Fruit fly (Drosophila melanogaster) whole organism, embryonic: Measurements from ENCODE around the gene nmdyn-D7.

Experiments
- Ada2b ChIP-seq: fragments of 200-800 bp; sonication (Bioruptor generic); IDR thresholded peaks from 2 replicates; pipeline ENCODE4 v1.3.6; 2022; ENCODE audit warnings: missing biosample characterization, missing genetic modification characterization
- Atf6 ChIP-seq: fragments of 200-800 bp; sonication (Bioruptor generic); IDR thresholded peaks from 2 replicates; pipeline ENCODE4 v1.3.6; 2022; ENCODE audit warnings: missing biosample characterization, missing genetic modification characterization
- CG10147 ChIP-seq: fragments of 200-800 bp; sonication (Bioruptor generic); optimal IDR thresholded peaks from 2 replicates; lab custom pipeline; 2019; ENCODE audit warnings: missing biosample characterization, mild to moderate bottlenecking, missing genetic modification characterization, moderate library complexity
- CG10321 ChIP-seq: fragments of 200-800 bp; sonication (Bioruptor generic); IDR thresholded peaks from 2 replicates; pipeline ENCODE4 v1.3.6; 2022; ENCODE audit warnings: missing biosample characterization, missing genetic modification characterization
- CG12391 ChIP-seq: fragments of 200-800 bp; sonication (Bioruptor generic); optimal IDR thresholded peaks from 3 replicates; lab custom pipeline; 2018; ENCODE audit warnings: missing biosample characterization, mild to moderate bottlenecking, missing genetic modification characterization, moderate library complexity
- CG17802 ChIP-seq: fragments of 200-800 bp; sonication (Bioruptor generic); optimal IDR thresholded peaks from 2 replicates; lab custom pipeline; 2018; ENCODE audit warnings: missing biosample characterization, mild to moderate bottlenecking, missing genetic modification characterization, moderate library complexity
- CG18619 ChIP-seq: fragments of 200-800 bp; sonication (Bioruptor generic); optimal IDR thresholded peaks from 3 replicates; lab custom pipeline; 2017; ENCODE audit warnings: missing biosample characterization, mild to moderate bottlenecking, missing genetic modification characterization
- CG18764 ChIP-seq: fragments of 200-800 bp; sonication (Bioruptor generic); optimal IDR thresholded peaks from 3 replicates; lab custom pipeline; 2016; ENCODE audit warnings: missing biosample characterization, missing genetic modification characterization
- CG2116 ChIP-seq: fragments of 200-800 bp; sonication (Bioruptor generic); optimal IDR thresholded peaks from 3 replicates; lab custom pipeline; 2018; ENCODE audit warnings: missing biosample characterization, mild to moderate bottlenecking, missing genetic modification characterization
- CG32772 ChIP-seq: fragments of 200-800 bp; sonication (Bioruptor generic); IDR thresholded peaks from 2 replicates; pipeline ENCODE4 v1.3.6; 2022; ENCODE audit warnings: missing biosample characterization, missing genetic modification characterization
- CG42726 ChIP-seq: fragments of 200-800 bp; sonication (Bioruptor generic); IDR thresholded peaks from 2 replicates; pipeline ENCODE4 v1.3.6; 2022; ENCODE audit warnings: missing biosample characterization, missing genetic modification characterization; ENCODE audit not compliant: partially characterized antibody
- CG4360 ChIP-seq: fragments of 200-800 bp; sonication (Bioruptor generic); IDR thresholded peaks from 2 replicates; pipeline ENCODE4 v1.3.6; 2022; ENCODE audit warnings: missing biosample characterization, missing genetic modification characterization
- CG6683 ChIP-seq: fragments of 200-800 bp; sonication (Bioruptor generic); optimal IDR thresholded peaks from 2 replicates; lab custom pipeline; 2017; ENCODE audit warnings: missing biosample characterization, mild to moderate bottlenecking, missing genetic modification characterization, missing genetic modification reagents
- CG8388 ChIP-seq: fragments of 200-800 bp; sonication (Bioruptor generic); optimal IDR thresholded peaks from 2 replicates; lab custom pipeline; 2019; ENCODE audit warnings: missing biosample characterization, mild to moderate bottlenecking, missing genetic modification characterization, moderate library complexity
- CG9215 ChIP-seq: fragments of 200-800 bp; sonication (Bioruptor generic); IDR thresholded peaks from 2 replicates; pipeline ENCODE4 v1.3.6; 2022; ENCODE audit warnings: missing biosample characterization, missing genetic modification characterization
- Chrac-16 ChIP-seq: fragments of 200-800 bp; sonication (Bioruptor generic); optimal IDR thresholded peaks from 3 replicates; lab custom pipeline; 2016; ENCODE audit warnings: missing biosample characterization, missing genetic modification characterization
- Dek ChIP-seq: fragments of 200-800 bp; sonication (Bioruptor generic); optimal IDR thresholded peaks from 3 replicates; lab custom pipeline; 2019; ENCODE audit warnings: missing biosample characterization, mild to moderate bottlenecking, missing genetic modification characterization, moderate library complexity
- Dip2 ChIP-seq: fragments of 200-800 bp; sonication (Bioruptor generic); IDR thresholded peaks from 2 replicates; pipeline ENCODE4 v1.3.6; 2022; ENCODE audit warnings: missing biosample characterization, missing genetic modification characterization
- Dip3 ChIP-seq: fragments of 200-800 bp; sonication (Bioruptor generic); optimal IDR thresholded peaks from 3 replicates; lab custom pipeline; 2016; ENCODE audit warnings: missing biosample characterization, missing genetic modification characterization
- ERR ChIP-seq: fragments of 200-800 bp; sonication (Bioruptor generic); optimal IDR thresholded peaks from 2 replicates; lab custom pipeline; 2016; ENCODE audit warnings: missing biosample characterization, missing genetic modification characterization
- Eip74EF ChIP-seq, 2 experiments: fragments of 200-800 bp in 1 of 2; fragments of >200 bp in 1 of 2; sonication (Bioruptor generic) in 1 of 2; optimal IDR thresholded peaks; 2 replicates each; lab custom pipeline; 2017 to 2019; ENCODE audit warnings: missing biosample characterization in 2 of 2, missing genetic modification characterization in 2 of 2, mild to moderate bottlenecking in 1 of 2, moderate library complexity in 1 of 2
- Ets97D ChIP-seq: fragments of 200-800 bp; sonication (Bioruptor generic); optimal IDR thresholded peaks from 3 replicates; lab custom pipeline; 2016; ENCODE audit warnings: missing biosample characterization, missing genetic modification characterization
- Hmx ChIP-seq: fragments of 200-800 bp; sonication (Bioruptor generic); optimal IDR thresholded peaks from 2 replicates; lab custom pipeline; 2016; ENCODE audit warnings: missing biosample characterization, missing genetic modification characterization
- Kr ChIP-seq: fragments of 200-800 bp; sonication (Bioruptor generic); optimal IDR thresholded peaks from 2 replicates; lab custom pipeline; 2017; ENCODE audit warnings: missing biosample characterization, mild to moderate bottlenecking, missing genetic modification characterization
- Lpt ChIP-seq: fragments of >200 bp; optimal IDR thresholded peaks from 2 replicates; lab custom pipeline; 2018; ENCODE audit warnings: missing biosample characterization, missing genetic modification characterization
- Sry-β ChIP-seq: fragments of 200-800 bp; sonication (Bioruptor generic); optimal IDR thresholded peaks from 2 replicates; lab custom pipeline; 2018; ENCODE audit warnings: missing biosample characterization, mild to moderate bottlenecking, missing genetic modification characterization, moderate library complexity
- ash1 ChIP-seq: fragments of 200-800 bp; sonication (Bioruptor generic); optimal IDR thresholded peaks from 2 replicates; lab custom pipeline; 2018; ENCODE audit warnings: missing biosample characterization, mild to moderate bottlenecking, missing genetic modification characterization
- br ChIP-seq: fragments of >200 bp; optimal IDR thresholded peaks from 2 replicates; lab custom pipeline; 2017
- corto ChIP-seq: fragments of 200-800 bp; sonication (Bioruptor generic); optimal IDR thresholded peaks from 2 replicates; lab custom pipeline; 2016; ENCODE audit warnings: missing biosample characterization, mild to moderate bottlenecking, missing genetic modification characterization, moderate library complexity
- crc ChIP-seq: fragments of 200-800 bp; sonication (Bioruptor generic); optimal IDR thresholded peaks from 2 replicates; lab custom pipeline; 2016; ENCODE audit warnings: missing biosample characterization, missing genetic modification characterization
- danr ChIP-seq: fragments of 200-800 bp; sonication (Bioruptor generic); IDR thresholded peaks from 2 replicates; pipeline ENCODE4 v1.3.6; 2022; ENCODE audit warnings: missing biosample characterization, missing genetic modification characterization
- fu2 ChIP-seq: fragments of 200-800 bp; sonication (Bioruptor generic); optimal IDR thresholded peaks from 2 replicates; lab custom pipeline; 2016; ENCODE audit warnings: missing biosample characterization, missing genetic modification characterization
- gcm2 ChIP-seq: fragments of 200-800 bp; sonication (Bioruptor generic); optimal IDR thresholded peaks from 2 replicates; lab custom pipeline; 2016; ENCODE audit warnings: missing biosample characterization, missing genetic modification characterization
- gt ChIP-seq: fragments of 200-800 bp; sonication (Bioruptor generic); IDR thresholded peaks from 2 replicates; pipeline ENCODE4 v1.3.6; 2022; ENCODE audit warnings: missing biosample characterization, missing genetic modification characterization
- jumu ChIP-seq: fragments of 200-800 bp; sonication (Bioruptor generic); optimal IDR thresholded peaks from 3 replicates; lab custom pipeline; 2016; ENCODE audit warnings: missing biosample characterization, missing genetic modification characterization
- klu ChIP-seq: fragments of 200-800 bp; sonication (Bioruptor generic); IDR thresholded peaks from 2 replicates; pipeline ENCODE4 v1.3.6; 2022; ENCODE audit warnings: missing biosample characterization, missing genetic modification characterization
- kni ChIP-seq: fragments of 200-800 bp; sonication (Bioruptor generic); optimal IDR thresholded peaks from 3 replicates; lab custom pipeline; 2017; ENCODE audit warnings: mild to moderate bottlenecking, missing biosample characterization, missing genetic modification reagents, missing genetic modification characterization
- lola ChIP-seq, 3 experiments: fragments of >200 bp in 2 of 3; fragments of 200-800 bp in 1 of 3; sonication (Bioruptor generic) in 1 of 3; optimal IDR thresholded peaks; 2 replicates each; lab custom pipeline; 2017 to 2019; ENCODE audit warnings: missing biosample characterization in 3 of 3, missing genetic modification characterization in 3 of 3, mild to moderate bottlenecking in 1 of 3, moderate library complexity in 1 of 3
- nau ChIP-seq: fragments of 200-800 bp; sonication (Bioruptor generic); optimal IDR thresholded peaks from 3 replicates; lab custom pipeline; 2017; ENCODE audit warnings: missing biosample characterization, mild to moderate bottlenecking, missing genetic modification characterization, missing genetic modification reagents
- odd ChIP-seq: fragments of 200-800 bp; sonication (Bioruptor generic); optimal IDR thresholded peaks from 2 replicates; lab custom pipeline; 2017; ENCODE audit warnings: missing biosample characterization, mild to moderate bottlenecking, missing genetic modification characterization
- p53 ChIP-seq: fragments of 200-800 bp; sonication (Bioruptor generic); optimal IDR thresholded peaks from 2 replicates; lab custom pipeline; 2016; ENCODE audit warnings: missing biosample characterization, missing genetic modification characterization
- pan ChIP-seq, 4 experiments: fragments of >200 bp in 3 of 4; fragments of 200-800 bp in 1 of 4; sonication (Bioruptor generic) in 1 of 4; optimal IDR thresholded peaks in 3 of 4; IDR thresholded peaks in 1 of 4; 2 replicates each; pipeline versions ENCODE4 v1.3.6 to Lab custom; 2017 to 2022; ENCODE audit warnings: missing biosample characterization in 2 of 4, missing genetic modification characterization in 2 of 4, mixed read lengths in 1 of 4
- run ChIP-seq: fragments of 200-800 bp; sonication (Bioruptor generic); optimal IDR thresholded peaks from 3 replicates; lab custom pipeline; 2018; ENCODE audit warnings: missing biosample characterization, mild to moderate bottlenecking, missing genetic modification characterization
- salm ChIP-seq: fragments of 200-800 bp; sonication (Bioruptor generic); optimal IDR thresholded peaks from 2 replicates; lab custom pipeline; 2018; ENCODE audit warnings: missing biosample characterization, mild to moderate bottlenecking, missing genetic modification characterization
- sr ChIP-seq: fragments of 200-800 bp; sonication (Bioruptor generic); IDR thresholded peaks from 3 replicates; pipeline ENCODE4 v1.3.6; 2022; ENCODE audit warnings: missing biosample characterization, missing genetic modification characterization
- twi ChIP-seq: fragments of 200-800 bp; optimal IDR thresholded peaks from 2 replicates; lab custom pipeline; 2019; ENCODE audit warnings: missing biosample characterization, mild to moderate bottlenecking, missing genetic modification characterization, moderate library complexity
- unc-4 ChIP-seq: fragments of 200-800 bp; sonication (Bioruptor generic); IDR thresholded peaks from 2 replicates; pipeline ENCODE4 v1.3.6; 2022; ENCODE audit warnings: missing biosample characterization, missing genetic modification characterization; ENCODE audit not compliant: partially characterized antibody
- vvl ChIP-seq: fragments of 200-800 bp; sonication (Bioruptor generic); IDR thresholded peaks from 2 replicates; pipeline ENCODE4 v1.3.6; 2022; ENCODE audit warnings: missing biosample characterization, missing genetic modification characterization
- wdn ChIP-seq: fragments of 200-800 bp; sonication (Bioruptor generic); IDR thresholded peaks from 2 replicates; pipeline ENCODE4 v1.3.6; 2022; ENCODE audit warnings: missing biosample characterization, missing genetic modification characterization
- wek ChIP-seq: fragments of 200-800 bp; sonication (Bioruptor generic); optimal IDR thresholded peaks from 3 replicates; lab custom pipeline; 2018; ENCODE audit warnings: missing biosample characterization, mild to moderate bottlenecking, missing genetic modification characterization, moderate library complexity

The nmdyn-D7 gene

dm6 chr3R:9705008-9705628 is 25.4 kb downstream of the nmdyn-D7 start, which contains the start of gene Unc-115a (continued):
- TF ChIP-seq Dek (tag; lab: Kevin White, UChicago) = peak; percentile 71
- TF ChIP-seq gcm2 (GFP tag; lab: Kevin White, UChicago) = peak; percentile 53
- TF ChIP-seq CG32772 (GFP tag; lab: Robert Waterston, UW) = no peak
- TF ChIP-seq CG18619 (GFP tag; lab: Kevin White, UChicago) = no peak
- no peak for TF ChIP-seq CG6683 (GFP tag; lab: Kevin White, UChicago)
- TF ChIP-seq p53 = no peak
- TF ChIP-seq CG4360 (GFP tag; lab: Robert Waterston, UW) = no peak
- no peak for TF ChIP-seq jumu (GFP tag; lab: Kevin White, UChicago)
- no peak for TF ChIP-seq wdn (GFP tag; lab: Robert Waterston, UW)
- TF ChIP-seq CG10321 (GFP tag; lab: Robert Waterston, UW) = no peak
- TF ChIP-seq wek (GFP tag; lab: Kevin White, UChicago) = peak; percentile 36
- peak in 1 of 2 experiments; percentile 39 for TF ChIP-seq Eip74EF (GFP tag; optimal IDR thresholded peaks at IDR 0.05; lab: Kevin White, UChicago)
- TF ChIP-seq unc-4 = no peak
- no peak for TF ChIP-seq vvl (GFP tag; lab: Robert Waterston, UW)
- no peak for TF ChIP-seq Kr (GFP tag; lab: Kevin White, UChicago)
- TF ChIP-seq Dip3 (GFP tag; lab: Kevin White, UChicago) = peak; percentile 25
- no peak for TF ChIP-seq Dip2 (GFP tag; lab: Robert Waterston, UW)
- TF ChIP-seq klu (GFP tag; lab: Robert Waterston, UW) = no peak
- TF ChIP-seq CG9215 (GFP tag; lab: Robert Waterston, UW) = no peak
- TF ChIP-seq kni (GFP tag; lab: Kevin White, UChicago) = no peak
- TF ChIP-seq fu2 (GFP tag; lab: Kevin White, UChicago) = no peak
- no peak for TF ChIP-seq run
- no peak for TF ChIP-seq Hmx (GFP tag; lab: Kevin White, UChicago)
- TF ChIP-seq sr (GFP tag; lab: Robert Waterston, UW) = no peak
- no peak for TF ChIP-seq Chrac-16 (GFP tag; lab: Kevin White, UChicago)
- peak; percentile 92 for TF ChIP-seq Ets97D
- TF ChIP-seq ash1 (GFP tag; lab: Kevin White, UChicago) = no peak
- no peak for TF ChIP-seq Ada2b
- peak; percentile 60 for TF ChIP-seq CG10147 (GFP tag; lab: Kevin White, UChicago)
- no peak for TF ChIP-seq Atf6 (GFP tag; lab: Robert Waterston, UW)
- TF ChIP-seq crc (GFP tag; lab: Kevin White, UChicago) = no peak
- no peak for TF ChIP-seq CG8388 (GFP tag; lab: Kevin White, UChicago)
- no peak for TF ChIP-seq danr (GFP tag; lab: Robert Waterston, UW)
- TF ChIP-seq twi (tag; lab: Kevin White, UChicago) = no peak
- no peak for TF ChIP-seq nau (GFP tag; lab: Kevin White, UChicago)
- TF ChIP-seq pan (optimal IDR thresholded peaks at IDR 0.05; lab: Kevin White, UChicago) = no peak
- no peak for TF ChIP-seq pan (GFP tag; optimal IDR thresholded peaks at IDR 0.05 in 1 of 2, IDR thresholded peaks at IDR 0.05 in 1 of 2)
- TF ChIP-seq CG12391 (tag; lab: Kevin White, UChicago) = peak; percentile 59
- no peak for TF ChIP-seq CG42726 (GFP tag; lab: Robert Waterston, UW)
- TF ChIP-seq Sry-β (GFP tag; lab: Kevin White, UChicago) = no peak
- no peak for TF ChIP-seq br (lab: Kevin White, UChicago)
- TF ChIP-seq CG2116 (GFP tag; lab: Kevin White, UChicago) = peak; percentile 74
- TF ChIP-seq gt = no peak
- no peak for TF ChIP-seq odd (GFP tag; lab: Kevin White, UChicago)
- peak; percentile 47 for TF ChIP-seq salm (tag; lab: Kevin White, UChicago)
- peak; percentile 51 for TF ChIP-seq ERR (GFP tag; lab: Kevin White, UChicago)
- no peak for TF ChIP-seq lola (GFP tag; optimal IDR thresholded peaks at IDR 0.05; lab: Kevin White, UChicago)
- TF ChIP-seq CG17802 = no peak
- TF ChIP-seq CG18764 (GFP tag; lab: Kevin White, UChicago) = peak; percentile 20
- TF ChIP-seq Lpt (GFP tag; lab: Kevin White, UChicago) = no peak
- no peak for TF ChIP-seq corto (GFP tag; lab: Kevin White, UChicago)
